Worm (Caenorhabditis elegans): ENCODE data around the gene R07B7.6.

- TF ChIP-seq him-1 (tag; optimal IDR thresholded peaks at IDR 0.05) (no peak), dao-5 (tag; optimal IDR thresholded peaks at IDR 0.05) (no peak)
These were observed 36.9 kb downstream of the R07B7.6 start for ce11 chrV:12037889-12038288.
